Fruit fly (Drosophila melanogaster) whole organism, embryonic: ENCODE results near the gene CG8892.

Experiments
- Abd-B ChIP-seq: fragments of 200-800 bp; sonication (Bioruptor generic); optimal IDR thresholded peaks from 2 replicates; lab custom pipeline; 2018; ENCODE audit warnings: missing biosample characterization, mild to moderate bottlenecking, missing genetic modification characterization, moderate library complexity
- Ada2b ChIP-seq: fragments of 200-800 bp; sonication (Bioruptor generic); IDR thresholded peaks from 2 replicates; pipeline ENCODE4 v1.3.6; 2022; ENCODE audit warnings: missing biosample characterization, missing genetic modification characterization
- Atf3 ChIP-seq: fragments of 200-800 bp; sonication (Bioruptor generic); optimal IDR thresholded peaks from 3 replicates; lab custom pipeline; 2016; ENCODE audit warnings: missing biosample characterization, missing genetic modification characterization
- CG10147 ChIP-seq: fragments of 200-800 bp; sonication (Bioruptor generic); optimal IDR thresholded peaks from 2 replicates; lab custom pipeline; 2019; ENCODE audit warnings: missing biosample characterization, mild to moderate bottlenecking, missing genetic modification characterization, moderate library complexity
- CG10565 ChIP-seq: fragments of 200-800 bp; sonication (Bioruptor generic); optimal IDR thresholded peaks from 3 replicates; lab custom pipeline; 2016; ENCODE audit warnings: missing biosample characterization, mild to moderate bottlenecking, missing genetic modification characterization
- CG11247 ChIP-seq: fragments of 200-800 bp; sonication (Bioruptor generic); IDR thresholded peaks from 2 replicates; pipeline ENCODE4 v1.3.6; 2022; ENCODE audit warnings: missing biosample characterization, missing genetic modification characterization
- CG11504 ChIP-seq: fragments of 200-800 bp; sonication (Bioruptor generic); optimal IDR thresholded peaks from 3 replicates; lab custom pipeline; 2019; ENCODE audit warnings: missing biosample characterization, mild to moderate bottlenecking, missing genetic modification characterization, moderate library complexity
- CG13894 ChIP-seq: fragments of 200-800 bp; sonication (Bioruptor generic); optimal IDR thresholded peaks from 3 replicates; lab custom pipeline; 2018; ENCODE audit warnings: missing biosample characterization, mild to moderate bottlenecking, missing genetic modification characterization, moderate library complexity
- CG14014 ChIP-seq: fragments of 200-800 bp; sonication (Bioruptor generic); IDR thresholded peaks from 2 replicates; pipeline ENCODE4 v1.3.6; 2022; ENCODE audit warnings: missing biosample characterization, missing genetic modification characterization
- CG14441 ChIP-seq: fragments of 200-800 bp; sonication (Bioruptor generic); IDR thresholded peaks from 2 replicates; pipeline ENCODE4 v1.3.6; 2022; ENCODE audit warnings: missing biosample characterization, missing genetic modification characterization
- CG14965 ChIP-seq: fragments of 200-800 bp; sonication (Bioruptor generic); optimal IDR thresholded peaks from 2 replicates; lab custom pipeline; 2016; ENCODE audit warnings: missing biosample characterization, missing genetic modification characterization, borderline replicate concordance
- CG1603 ChIP-seq: fragments of 200-800 bp; sonication (Bioruptor generic); optimal IDR thresholded peaks from 2 replicates; lab custom pipeline; 2019; ENCODE audit warnings: missing biosample characterization, mild to moderate bottlenecking, missing genetic modification characterization, moderate library complexity
- CG17802 ChIP-seq: fragments of 200-800 bp; sonication (Bioruptor generic); optimal IDR thresholded peaks from 2 replicates; lab custom pipeline; 2018; ENCODE audit warnings: missing biosample characterization, mild to moderate bottlenecking, missing genetic modification characterization, moderate library complexity
- CG33213 ChIP-seq: fragments of 200-800 bp; sonication (Bioruptor generic); optimal IDR thresholded peaks from 3 replicates; lab custom pipeline; 2016; ENCODE audit warnings: missing biosample characterization, missing genetic modification characterization
- CG4820 ChIP-seq: fragments of 200-800 bp; sonication (Bioruptor generic); optimal IDR thresholded peaks from 3 replicates; lab custom pipeline; 2016; ENCODE audit warnings: missing biosample characterization, missing genetic modification characterization
- CG6765 ChIP-seq: fragments of 200-800 bp; sonication (Bioruptor generic); optimal IDR thresholded peaks from 3 replicates; lab custom pipeline; 2017; ENCODE audit warnings: missing biosample characterization, mild to moderate bottlenecking, missing genetic modification characterization
- CG8281 ChIP-seq: fragments of 200-800 bp; sonication (Bioruptor generic); optimal IDR thresholded peaks from 2 replicates; lab custom pipeline; 2018; ENCODE audit warnings: missing biosample characterization, mild to moderate bottlenecking, missing genetic modification characterization, moderate library complexity
- CG8290 ChIP-seq, 3 experiments: fragments of 200-800 bp; sonication (Bioruptor generic); optimal IDR thresholded peaks; 2 replicates each; lab custom pipeline; 2016 to 2019; ENCODE audit warnings: missing biosample characterization in 3 of 3, missing genetic modification characterization in 3 of 3, mild to moderate bottlenecking in 2 of 3, moderate library complexity in 1 of 3
- CG9609 ChIP-seq: fragments of 200-800 bp; sonication (Bioruptor generic); optimal IDR thresholded peaks from 3 replicates; lab custom pipeline; 2016; ENCODE audit warnings: missing biosample characterization, missing genetic modification characterization
- CG9727 ChIP-seq: fragments of 200-800 bp; sonication (Bioruptor generic); optimal IDR thresholded peaks from 3 replicates; lab custom pipeline; 2017; ENCODE audit warnings: missing biosample characterization, mild to moderate bottlenecking, missing genetic modification characterization
- Dek ChIP-seq: fragments of 200-800 bp; sonication (Bioruptor generic); optimal IDR thresholded peaks from 3 replicates; lab custom pipeline; 2019; ENCODE audit warnings: missing biosample characterization, mild to moderate bottlenecking, missing genetic modification characterization, moderate library complexity
- HLH3B ChIP-seq: fragments of 200-800 bp; sonication (Bioruptor generic); IDR thresholded peaks from 2 replicates; pipeline ENCODE4 v1.3.6; 2022; ENCODE audit warnings: missing biosample characterization, missing genetic modification characterization
- MESR4 ChIP-seq: fragments of 200-800 bp; sonication (Bioruptor generic); optimal IDR thresholded peaks from 2 replicates; lab custom pipeline; 2018; ENCODE audit warnings: missing biosample characterization, mild to moderate bottlenecking, missing genetic modification characterization, moderate library complexity
- Meics ChIP-seq: fragments of 200-800 bp; sonication (Bioruptor generic); optimal IDR thresholded peaks from 2 replicates; lab custom pipeline; 2017; ENCODE audit warnings: missing biosample characterization, mild to moderate bottlenecking, missing genetic modification characterization
- Mes4 ChIP-seq: fragments of 200-800 bp; sonication (Bioruptor generic); optimal IDR thresholded peaks from 2 replicates; lab custom pipeline; 2016; ENCODE audit warnings: missing biosample characterization, missing genetic modification characterization
- Nf-YC ChIP-seq: fragments of 200-800 bp; optimal IDR thresholded peaks from 3 replicates; lab custom pipeline; 2019; ENCODE audit warnings: missing biosample characterization, mild to moderate bottlenecking, missing genetic modification characterization, moderate library complexity
- Poxn ChIP-seq: fragments of 200-800 bp; sonication (Bioruptor generic); IDR thresholded peaks from 2 replicates; pipeline ENCODE4 v1.3.6; 2022; ENCODE audit warnings: missing biosample characterization, missing genetic modification characterization
- Ptx1 ChIP-seq: fragments of 200-800 bp; sonication (Bioruptor generic); IDR thresholded peaks from 2 replicates; pipeline ENCODE4 v1.3.6; 2022; ENCODE audit warnings: missing biosample characterization, missing genetic modification characterization
- Rfx ChIP-seq: fragments of 200-800 bp; sonication (Bioruptor generic); IDR thresholded peaks from 2 replicates; pipeline ENCODE4 v1.3.6; 2022; ENCODE audit warnings: missing biosample characterization, missing genetic modification characterization
- ase ChIP-seq: fragments of 200-800 bp; sonication (Bioruptor generic); IDR thresholded peaks from 3 replicates; pipeline ENCODE4 v1.3.6; 2022; ENCODE audit warnings: missing biosample characterization, missing genetic modification characterization
- cad ChIP-seq: fragments of >200 bp; optimal IDR thresholded peaks from 2 replicates; lab custom pipeline; 2017; ENCODE audit warnings: missing biosample characterization, missing genetic modification characterization
- cas ChIP-seq: fragments of 200-800 bp; sonication (Bioruptor generic); IDR thresholded peaks from 2 replicates; pipeline ENCODE4 v1.3.6; 2022; ENCODE audit warnings: missing biosample characterization, missing genetic modification characterization
- cwo ChIP-seq: fragments of 200-800 bp; sonication (Bioruptor generic); optimal IDR thresholded peaks from 3 replicates; lab custom pipeline; 2017; ENCODE audit warnings: missing biosample characterization, missing genetic modification characterization, mild to moderate bottlenecking, moderate library complexity, missing genetic modification reagents
- da ChIP-seq: fragments of 200-800 bp; sonication (Bioruptor generic); optimal IDR thresholded peaks from 2 replicates; lab custom pipeline; 2016; ENCODE audit warnings: missing biosample characterization, missing genetic modification characterization
- dm ChIP-seq: fragments of 200-800 bp; sonication (Bioruptor generic); optimal IDR thresholded peaks from 3 replicates; lab custom pipeline; 2016; ENCODE audit warnings: missing biosample characterization, missing genetic modification characterization
- dysf ChIP-seq: fragments of 200-800 bp; sonication (Bioruptor generic); IDR thresholded peaks from 3 replicates; pipeline ENCODE4 v1.3.6; 2022; ENCODE audit warnings: missing biosample characterization, missing genetic modification characterization
- exex ChIP-seq: fragments of 200-800 bp; sonication (Bioruptor generic); optimal IDR thresholded peaks from 4 replicates; lab custom pipeline; 2018; ENCODE audit warnings: missing biosample characterization, mild to moderate bottlenecking, missing genetic modification characterization, moderate library complexity
- gcm ChIP-seq: fragments of 200-800 bp; sonication (Bioruptor generic); optimal IDR thresholded peaks from 2 replicates; lab custom pipeline; 2019; ENCODE audit warnings: missing biosample characterization, mild to moderate bottlenecking, missing genetic modification characterization, moderate library complexity
- gsb ChIP-seq: fragments of 200-800 bp; sonication (Bioruptor generic); IDR thresholded peaks from 2 replicates; pipeline ENCODE4 v1.3.6; 2022; ENCODE audit warnings: missing biosample characterization, missing genetic modification characterization
- gsb-n ChIP-seq: fragments of 200-800 bp; sonication (Bioruptor generic); optimal IDR thresholded peaks from 3 replicates; lab custom pipeline; 2018; ENCODE audit warnings: missing biosample characterization, mild to moderate bottlenecking, missing genetic modification characterization
- jing ChIP-seq: fragments of 200-800 bp; sonication (Bioruptor generic); optimal IDR thresholded peaks from 2 replicates; lab custom pipeline; 2018; ENCODE audit warnings: missing biosample characterization, mild to moderate bottlenecking, missing genetic modification characterization
- knrl ChIP-seq: fragments of 200-800 bp; sonication (Bioruptor generic); IDR thresholded peaks from 3 replicates; pipeline ENCODE4 v1.3.6; 2022; ENCODE audit warnings: missing biosample characterization, missing genetic modification characterization; ENCODE audit not compliant: partially characterized antibody
- lbe ChIP-seq: fragments of 200-800 bp; sonication (Bioruptor generic); optimal IDR thresholded peaks from 2 replicates; lab custom pipeline; 2016; ENCODE audit warnings: missing biosample characterization, mild to moderate bottlenecking, missing genetic modification characterization
- mld ChIP-seq: fragments of 200-800 bp; sonication (Bioruptor generic); IDR thresholded peaks from 3 replicates; pipeline ENCODE4 v1.3.6; 2022; ENCODE audit warnings: missing biosample characterization, missing genetic modification characterization; ENCODE audit not compliant: partially characterized antibody
- nau ChIP-seq: fragments of 200-800 bp; sonication (Bioruptor generic); optimal IDR thresholded peaks from 3 replicates; lab custom pipeline; 2017; ENCODE audit warnings: missing biosample characterization, mild to moderate bottlenecking, missing genetic modification characterization, missing genetic modification reagents
- pho ChIP-seq: fragments of 200-800 bp; sonication (Bioruptor generic); optimal IDR thresholded peaks from 2 replicates; lab custom pipeline; 2016; ENCODE audit warnings: missing biosample characterization, missing genetic modification characterization
- rib ChIP-seq: fragments of 200-800 bp; sonication (Bioruptor generic); IDR thresholded peaks from 2 replicates; pipeline ENCODE4 v1.3.6; 2022; ENCODE audit warnings: missing biosample characterization, missing genetic modification characterization
- zf30C ChIP-seq: fragments of 200-800 bp; sonication (Bioruptor generic); optimal IDR thresholded peaks from 3 replicates; lab custom pipeline; 2018; ENCODE audit warnings: missing biosample characterization, mild to moderate bottlenecking, missing genetic modification characterization

Gene CG8892

dm6 chr2L:5004677-5005463 lies 23.5 kb upstream of the CG8892 start (continued):
- TF ChIP-seq pho (GFP tag; lab: Kevin White, UChicago) (peak; percentile 97), CG11504 (tag; lab: Kevin White, UChicago) (peak; percentile 93), CG1603 (tag; lab: Kevin White, UChicago) (peak; percentile 82), cad (GFP tag; lab: Kevin White, UChicago) (no peak), da (GFP tag; lab: Kevin White, UChicago) (peak; percentile 78), CG11247 (GFP tag; lab: Robert Waterston, UW) (peak; percentile 96), ase (peak; percentile 94), CG9609 (GFP tag; lab: Kevin White, UChicago) (peak; percentile 93), jing (GFP tag; lab: Kevin White, UChicago) (peak; percentile 80), cas (GFP tag; lab: Robert Waterston, UW) (peak; percentile 95), Nf-YC (tag; lab: Kevin White, UChicago) (peak; percentile 83), mld (GFP tag; lab: Robert Waterston, UW) (no peak), CG14965 (GFP tag; lab: Kevin White, UChicago) (peak; percentile 74), CG14441 (peak; percentile 96), CG8290 (GFP tag; optimal IDR thresholded peaks at IDR 0.05; lab: Kevin White, UChicago) (peak; percentile 77), CG8290 (tag; optimal IDR thresholded peaks at IDR 0.05; lab: Kevin White, UChicago) (peak; percentile 34 to 74), CG33213 (GFP tag; lab: Kevin White, UChicago) (peak; percentile 93), Poxn (GFP tag; lab: Robert Waterston, UW) (peak; percentile 85), gcm (GFP tag; lab: Kevin White, UChicago) (peak; percentile 87), zf30C (GFP tag; lab: Kevin White, UChicago) (no peak), Ada2b (GFP tag; lab: Robert Waterston, UW) (peak; percentile 98), dm (GFP tag; lab: Kevin White, UChicago) (peak; percentile 84), nau (GFP tag; lab: Kevin White, UChicago) (peak; percentile 89), CG13894 (tag; lab: Kevin White, UChicago) (peak; percentile 98), cwo (GFP tag; lab: Kevin White, UChicago) (peak; percentile 95), Rfx (peak; percentile 98), Atf3 (peak; percentile 85), Meics (peak; percentile 97), MESR4 (GFP tag; lab: Kevin White, UChicago) (peak; percentile 34), HLH3B (GFP tag; lab: Robert Waterston, UW) (peak; percentile 97), CG8281 (tag; lab: Kevin White, UChicago) (peak; percentile 84), Abd-B (GFP tag; lab: Kevin White, UChicago) (peak; percentile 91), exex (tag; lab: Kevin White, UChicago) (peak; percentile 88), Dek (tag; lab: Kevin White, UChicago) (peak; percentile 96), gsb-n (peak; percentile 88), CG4820 (GFP tag; lab: Kevin White, UChicago) (peak; percentile 92), dysf (peak; percentile 97), Ptx1 (GFP tag; lab: Robert Waterston, UW) (peak; percentile 97), knrl (GFP tag; lab: Robert Waterston, UW) (no peak), CG14014 (GFP tag; lab: Robert Waterston, UW) (peak; percentile 98), CG9727 (peak; percentile 93), CG6765 (peak; percentile 86), CG10147 (GFP tag; lab: Kevin White, UChicago) (peak; percentile 96), CG10565 (GFP tag; lab: Kevin White, UChicago) (peak; percentile 62), gsb (GFP tag; lab: Robert Waterston, UW) (peak; percentile 91), Mes4 (peak; percentile 91), CG17802 (tag; lab: Kevin White, UChicago) (peak; percentile 72), rib (GFP tag; lab: Robert Waterston, UW) (peak; percentile 95), lbe (peak; percentile 46)
